Worm (Caenorhabditis elegans) whole organism, L2 larva: Measurements from ENCODE around the gene Y57A10C.10.

Experiments used
- elt-1 ChIP-seq: fragments of 150-350 bp; optimal IDR thresholded peaks from 2 replicates; lab custom pipeline; 2014; ENCODE audit warnings: missing biosample characterization, missing genetic modification characterization
- ztf-11 ChIP-seq: sonication (generic microtip); optimal IDR thresholded peaks from 2 replicates; lab custom pipeline; 2017; ENCODE audit warnings: missing biosample characterization, missing genetic modification characterization

- TF ChIP-seq elt-1 (no peak), ztf-11 (tag; lab: Kevin White, UChicago) (no peak)
Observed at ce11 chrII:12473406-12473805, 32.3 kb upstream of the Y57A10C.10 start, which contains the start of gene srg-17.
